Worm (Caenorhabditis elegans): Measurements from ENCODE around the gene K02D10.4.
A peak's percentile ranks its signal among the peaks of the same experiment; 100 is the strongest.

K02D10.4 gene

ce11 chrIII:8731973-8732372, 47.8 kb downstream of the K02D10.4 start (continued):
- no peak for TF ChIP-seq ceh-82 (tag; optimal IDR thresholded peaks at IDR 0.05)
- peak in 1 of 2 experiments; percentile 23 for TF ChIP-seq lsy-2 (tag; optimal IDR thresholded peaks at IDR 0.05)
- TF ChIP-seq F49E8.2 (tag; optimal IDR thresholded peaks at IDR 0.05; ENCODE audit: borderline replicate concordance): no peak
- TF ChIP-seq dmd-9 (GFP tag; IDR thresholded peaks at IDR 0.05): no peak
- no peak for TF ChIP-seq daf-8 (GFP tag; IDR thresholded peaks at IDR 0.05)
- no peak for TF ChIP-seq gei-8 (GFP tag; optimal IDR thresholded peaks at IDR 0.05)

ce11 chrIII:8731310-8731709, 48.5 kb downstream of the K02D10.4 start, which contains the start of gene ZK370.4:
Gene ZK370.4 (minus strand): TSS chrIII:8731410.
- peak; percentile 89 for TF ChIP-seq aha-1 (tag)
- TF ChIP-seq madf-5 (GFP tag; IDR thresholded peaks at IDR 0.05): no peak
- no peak for TF ChIP-seq lim-7 (GFP tag; IDR thresholded peaks at IDR 0.05)
- TF ChIP-seq daf-8 (GFP tag; IDR thresholded peaks at IDR 0.05): no peak
- no peak for TF ChIP-seq ZK546.5 (tag; optimal IDR thresholded peaks at IDR 0.05)
- TF ChIP-seq daf-19 (GFP tag; conservative IDR thresholded peaks at IDR 0.05): no peak
- TF ChIP-seq jun-1 (tag; optimal IDR thresholded peaks at IDR 0.05): no peak

All from whole organism, L4 larva.